Fruit fly (Drosophila melanogaster) whole organism, pupa: ENCODE results near the gene Wnt4.

Source experiments
- CG10348 ChIP-seq: fragments of 200-800 bp; sonication (Bioruptor generic); IDR thresholded peaks from 2 replicates; pipeline ENCODE4 v1.3.6; 2022; ENCODE audit warnings: missing biosample characterization, missing genetic modification characterization
- CG34367 ChIP-seq: fragments of 200-800 bp; sonication (Bioruptor generic); optimal IDR thresholded peaks from 2 replicates; lab custom pipeline; 2018; ENCODE audit warnings: missing biosample characterization, mild to moderate bottlenecking, missing genetic modification characterization
- CG9948 ChIP-seq: fragments of 200-800 bp; sonication (Bioruptor generic); optimal IDR thresholded peaks from 2 replicates; lab custom pipeline; 2018; ENCODE audit warnings: missing biosample characterization, mild to moderate bottlenecking, missing genetic modification characterization, moderate library complexity
- EcR ChIP-seq: fragments of 200-800 bp; sonication (Bioruptor generic); optimal IDR thresholded peaks from 3 replicates; lab custom pipeline; 2019; ENCODE audit warnings: missing biosample characterization, missing genetic modification characterization, mild to moderate bottlenecking, moderate library complexity, missing genetic modification reagents

DNA sequence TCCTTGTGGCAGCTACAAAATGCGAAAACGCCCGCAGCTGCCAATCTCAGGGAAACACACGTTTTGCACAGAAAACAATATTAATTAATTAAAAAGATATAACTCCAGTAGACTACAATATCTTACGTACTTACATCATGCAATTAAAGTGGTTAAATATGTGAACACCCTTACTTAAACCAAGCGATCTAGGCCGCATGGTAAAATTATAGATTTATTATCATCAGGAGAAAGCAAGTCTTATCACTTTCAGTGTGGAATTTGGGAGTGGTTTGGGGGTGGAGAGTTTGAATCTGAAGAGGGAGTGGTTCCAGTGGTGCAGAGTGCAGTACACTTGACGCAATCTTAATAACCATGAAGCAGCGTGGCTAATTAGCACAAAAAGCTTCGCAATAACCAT, 5.2 kb upstream of the Wnt4 start:
- TF ChIP-seq CG10348 (GFP tag; lab: Robert Waterston, UW) (no peak), EcR (GFP tag; lab: Kevin White, UChicago) (no peak), CG9948 (tag; lab: Kevin White, UChicago) (no peak), CG34367 (tag; lab: Kevin White, UChicago) (peak; percentile 12)
